Worm (Caenorhabditis elegans) whole organism, L4/young adult: ENCODE data around the gene ZK688.9.
A peak's percentile ranks its signal among the peaks of the same experiment; 100 is the strongest.

Source experiments
- W03F9.2 ChIP-seq: fragments of 150-350 bp; optimal IDR thresholded peaks from 2 replicates; lab custom pipeline; 2014; ENCODE audit warnings: missing biosample characterization, missing genetic modification characterization
- dao-5 ChIP-seq: sonication (generic microtip); optimal IDR thresholded peaks from 2 replicates; lab custom pipeline; 2016; ENCODE audit warnings: missing genotype, missing genetic modification characterization, moderate library complexity, missing compliant biosample characterization
- him-1 ChIP-seq: sonication (generic microtip); optimal IDR thresholded peaks from 2 replicates; lab custom pipeline; 2016; ENCODE audit warnings: missing genotype, missing genetic modification reagents, missing genetic modification characterization, missing compliant biosample characterization

The ZK688.9 gene

ce11 chrIII:7882900-7883299 lies at the start of gene ZK688.9:
Gene ZK688.9 (minus strand): TSS chrIII:7883000.
- TF ChIP-seq him-1 (tag; lab: Kevin White, UChicago) (no peak), W03F9.2 (tag; lab: Kevin White, UChicago) (no peak), dao-5 (tag; lab: Kevin White, UChicago) (no peak)

- no peak for TF ChIP-seq him-1 (tag; lab: Kevin White, UChicago)
- no peak for TF ChIP-seq dao-5 (tag; lab: Kevin White, UChicago)
- peak; percentile 53 for TF ChIP-seq W03F9.2 (tag; lab: Kevin White, UChicago)
Measured at ce11 chrIII:7928549-7929129, 45.8 kb upstream of the ZK688.9 start, which contains the start of the genes C29E4.13 and npp-15. Gene C29E4.13 (minus strand): TSS chrIII:7928717. Gene npp-15 (plus strand): TSS chrIII:7929043.

ce11 chrIII:7925968-7926367 lies 43.2 kb upstream of the ZK688.9 start:
- TF ChIP-seq him-1 (tag; lab: Kevin White, UChicago) = no peak
- TF ChIP-seq dao-5 (tag; lab: Kevin White, UChicago) = no peak
- no peak for TF ChIP-seq W03F9.2 (tag; lab: Kevin White, UChicago)

ce11 chrIII:7924821-7925220 lies 42.0 kb upstream of the ZK688.9 start, which contains the start of gene tag-250:
Gene tag-250 (minus strand): TSS chrIII:7924921.
- TF ChIP-seq W03F9.2 (tag; lab: Kevin White, UChicago) (no peak), dao-5 (tag; lab: Kevin White, UChicago) (no peak), him-1 (tag; lab: Kevin White, UChicago) (no peak)

ce11 chrIII:7922207-7922606 lies 39.4 kb upstream of the ZK688.9 start, which contains the start of gene C29E4.17:
Gene C29E4.17 (plus strand): TSS chrIII:7922507.
- TF ChIP-seq him-1 (tag; lab: Kevin White, UChicago) = no peak
- TF ChIP-seq W03F9.2 (tag; lab: Kevin White, UChicago) = no peak
- TF ChIP-seq dao-5 (tag; lab: Kevin White, UChicago) = no peak

- TF ChIP-seq W03F9.2 (tag; lab: Kevin White, UChicago) (no peak), him-1 (tag; lab: Kevin White, UChicago) (no peak), dao-5 (tag; lab: Kevin White, UChicago) (no peak)
Measured at ce11 chrIII:7919823-7920222, 37.0 kb upstream of the ZK688.9 start, which contains the start of gene C29E4.14. Gene C29E4.14 (plus strand): TSS chrIII:7920123.

- TF ChIP-seq W03F9.2 (tag; lab: Kevin White, UChicago) = no peak
- TF ChIP-seq him-1 (tag; lab: Kevin White, UChicago) = no peak
- no peak for TF ChIP-seq dao-5 (tag; lab: Kevin White, UChicago)
Measured at ce11 chrIII:7917667-7918066, 34.9 kb upstream of the ZK688.9 start, which contains the start of gene gly-3. Gene gly-3 (minus strand): TSS chrIII:7917767.

- TF ChIP-seq W03F9.2 (tag; lab: Kevin White, UChicago) (no peak), him-1 (tag; lab: Kevin White, UChicago) (no peak), dao-5 (tag; lab: Kevin White, UChicago) (no peak)
Measured at ce11 chrIII:7913488-7913887, 30.7 kb upstream of the ZK688.9 start, which contains the start of gene ZK688.12. Gene ZK688.12 (minus strand): TSS chrIII:7913588.

- TF ChIP-seq W03F9.2 (tag; lab: Kevin White, UChicago) = no peak
- TF ChIP-seq him-1 (tag; lab: Kevin White, UChicago) = no peak
- no peak for TF ChIP-seq dao-5 (tag; lab: Kevin White, UChicago)
Measured at ce11 chrIII:7911621-7912020, 28.8 kb upstream of the ZK688.9 start, which contains the start of gene ZK688.7. Gene ZK688.7 (minus strand): TSS chrIII:7911634.

- no peak for TF ChIP-seq him-1 (tag; lab: Kevin White, UChicago)
- TF ChIP-seq dao-5 (tag; lab: Kevin White, UChicago) = no peak
- TF ChIP-seq W03F9.2 (tag; lab: Kevin White, UChicago) = no peak
Measured at ce11 chrIII:7909263-7909662, 26.5 kb upstream of the ZK688.9 start, which contains the start of gene ZK688.1. Gene ZK688.1 (plus strand): TSS chrIII:7909563.

ce11 chrIII:7907515-7907914 lies 24.7 kb upstream of the ZK688.9 start, which contains the start of gene pcp-5:
Gene pcp-5 (minus strand): TSS chrIII:7907615.
- TF ChIP-seq W03F9.2 (tag; lab: Kevin White, UChicago) = no peak
- no peak for TF ChIP-seq dao-5 (tag; lab: Kevin White, UChicago)
- no peak for TF ChIP-seq him-1 (tag; lab: Kevin White, UChicago)

- no peak for TF ChIP-seq W03F9.2 (tag; lab: Kevin White, UChicago)
- no peak for TF ChIP-seq dao-5 (tag; lab: Kevin White, UChicago)
- no peak for TF ChIP-seq him-1 (tag; lab: Kevin White, UChicago)
Measured at ce11 chrIII:7903427-7903826, 20.6 kb upstream of the ZK688.9 start.

- TF ChIP-seq him-1 (tag; lab: Kevin White, UChicago) (no peak), dao-5 (tag; lab: Kevin White, UChicago) (no peak), W03F9.2 (tag; lab: Kevin White, UChicago) (no peak)
Measured at ce11 chrIII:7900733-7901132, 17.9 kb upstream of the ZK688.9 start, which contains the start of gene best-24. Gene best-24 (plus strand): TSS chrIII:7901033.
